Fruit fly (Drosophila melanogaster) whole organism, prepupa: ENCODE data around the gene CG34323.

ENCODE experiments used
- CG10631 ChIP-seq: fragments of 200-800 bp; sonication (Bioruptor generic); optimal IDR thresholded peaks from 2 replicates; lab custom pipeline; 2016; ENCODE audit warnings: missing biosample characterization, missing genetic modification characterization
- CG1621 ChIP-seq: fragments of 200-800 bp; sonication (Bioruptor generic); optimal IDR thresholded peaks from 3 replicates; lab custom pipeline; 2018; ENCODE audit warnings: missing biosample characterization, mild to moderate bottlenecking, missing genetic modification characterization
- CG16779 ChIP-seq: fragments of 200-800 bp; sonication (Bioruptor generic); optimal IDR thresholded peaks from 3 replicates; lab custom pipeline; 2017; ENCODE audit warnings: missing biosample characterization, mild to moderate bottlenecking, missing genetic modification characterization
- CG32006 ChIP-seq: fragments of 200-800 bp; sonication (Bioruptor generic); optimal IDR thresholded peaks from 3 replicates; lab custom pipeline; 2017; ENCODE audit warnings: missing biosample characterization, mild to moderate bottlenecking, missing genetic modification characterization
- CG34406 ChIP-seq: fragments of 200-800 bp; sonication (Bioruptor generic); optimal IDR thresholded peaks from 3 replicates; lab custom pipeline; 2016; ENCODE audit warnings: missing biosample characterization, missing genetic modification characterization
- CG4318 ChIP-seq: fragments of 200-800 bp; sonication (Bioruptor generic); optimal IDR thresholded peaks from 3 replicates; lab custom pipeline; 2017; ENCODE audit warnings: missing biosample characterization, mild to moderate bottlenecking, missing genetic modification characterization
- Ets21C ChIP-seq: fragments of 200-800 bp; sonication (Bioruptor generic); optimal IDR thresholded peaks from 3 replicates; lab custom pipeline; 2016; ENCODE audit warnings: missing biosample characterization, missing genetic modification characterization
- Hr4 ChIP-seq: fragments of 200-800 bp; sonication (Bioruptor generic); optimal IDR thresholded peaks from 3 replicates; lab custom pipeline; 2016; ENCODE audit warnings: missing biosample characterization, missing genetic modification characterization
- OdsH ChIP-seq: fragments of 200-800 bp; sonication (Bioruptor generic); optimal IDR thresholded peaks from 3 replicates; lab custom pipeline; 2016; ENCODE audit warnings: missing biosample characterization, missing genetic modification characterization
- Sox102F ChIP-seq: fragments of 200-800 bp; sonication (Bioruptor generic); optimal IDR thresholded peaks from 2 replicates; lab custom pipeline; 2016; ENCODE audit warnings: missing biosample characterization, mild to moderate bottlenecking, missing genetic modification characterization
- achi ChIP-seq: fragments of 200-800 bp; sonication (Bioruptor generic); optimal IDR thresholded peaks from 3 replicates; lab custom pipeline; 2016; ENCODE audit warnings: missing biosample characterization, missing genetic modification characterization
- eg ChIP-seq: fragments of 200-800 bp; sonication (Bioruptor generic); IDR thresholded peaks from 3 replicates; pipeline ENCODE4 v1.3.6; 2022; ENCODE audit warnings: missing biosample characterization, missing genetic modification characterization
- ss ChIP-seq, 2 experiments: fragments of 200-800 bp; sonication (Bioruptor generic); optimal IDR thresholded peaks; 2 replicates in 1 of 2; 3 replicates in 1 of 2; lab custom pipeline; 2017 to 2018; ENCODE audit warnings: mild to moderate bottlenecking in 2 of 2, missing biosample characterization in 2 of 2, missing genetic modification characterization in 2 of 2, moderate library complexity in 1 of 2
- topi ChIP-seq: fragments of 200-800 bp; sonication (Bioruptor generic); optimal IDR thresholded peaks from 3 replicates; lab custom pipeline; 2016; ENCODE audit warnings: missing biosample characterization, missing genetic modification characterization

dm6 chrX:12056535-12056934 lies 13.7 kb upstream of the CG34323 start, which contains the start of gene Uch-L5R:
- TF ChIP-seq CG1621 (no peak), CG10631 (no peak), Hr4 (GFP tag; lab: Kevin White, UChicago) (no peak), ss (GFP tag; optimal IDR thresholded peaks at IDR 0.05; lab: Kevin White, UChicago) (no peak), CG34406 (GFP tag; lab: Kevin White, UChicago) (no peak), CG4318 (GFP tag; lab: Kevin White, UChicago) (no peak), CG16779 (tag; lab: Kevin White, UChicago) (no peak), CG32006 (no peak), topi (GFP tag; lab: Kevin White, UChicago) (no peak), Sox102F (GFP tag; lab: Kevin White, UChicago) (no peak), Ets21C (GFP tag; lab: Kevin White, UChicago) (no peak), eg (no peak), OdsH (no peak), achi (GFP tag; lab: Kevin White, UChicago) (no peak)
